Fruit fly (Drosophila melanogaster) whole organism, embryonic: Measurements from ENCODE around the gene parvin.
A peak's percentile ranks its signal among the peaks of the same experiment; 100 is the strongest.

ENCODE experiments used
- ATbp ChIP-seq: fragments of 200-800 bp; sonication (Bioruptor generic); optimal IDR thresholded peaks from 2 replicates; lab custom pipeline; 2017; ENCODE audit warnings: missing biosample characterization, mild to moderate bottlenecking, missing genetic modification characterization, missing genetic modification reagents
- Asciz ChIP-seq: fragments of 200-800 bp; sonication (Bioruptor generic); optimal IDR thresholded peaks from 2 replicates; lab custom pipeline; 2017; ENCODE audit warnings: missing biosample characterization, mild to moderate bottlenecking, missing genetic modification characterization, missing genetic modification reagents
- B-H1 ChIP-seq: fragments of 200-800 bp; sonication (Bioruptor generic); IDR thresholded peaks from 3 replicates; pipeline ENCODE4 v1.3.6; 2022; ENCODE audit warnings: missing biosample characterization, missing genetic modification characterization
- B-H2 ChIP-seq: fragments of 200-800 bp; sonication (Bioruptor generic); optimal IDR thresholded peaks from 2 replicates; lab custom pipeline; 2018; ENCODE audit warnings: missing biosample characterization, mild to moderate bottlenecking, missing genetic modification characterization
- CG10321 ChIP-seq: fragments of 200-800 bp; sonication (Bioruptor generic); IDR thresholded peaks from 2 replicates; pipeline ENCODE4 v1.3.6; 2022; ENCODE audit warnings: missing biosample characterization, missing genetic modification characterization
- CG10979 ChIP-seq: fragments of 200-800 bp; sonication (Bioruptor generic); optimal IDR thresholded peaks from 2 replicates; lab custom pipeline; 2018; ENCODE audit warnings: missing biosample characterization, mild to moderate bottlenecking, missing genetic modification characterization, moderate library complexity
- CG15696 ChIP-seq: fragments of 200-800 bp; sonication (Bioruptor generic); optimal IDR thresholded peaks from 2 replicates; lab custom pipeline; 2019; ENCODE audit warnings: missing biosample characterization, mild to moderate bottlenecking, missing genetic modification characterization, moderate library complexity
- CG17385 ChIP-seq: fragments of 200-800 bp; sonication (Bioruptor generic); optimal IDR thresholded peaks from 3 replicates; lab custom pipeline; 2018; ENCODE audit warnings: missing biosample characterization, mild to moderate bottlenecking, missing genetic modification characterization
- CG17568 ChIP-seq: fragments of 200-800 bp; sonication (Bioruptor generic); optimal IDR thresholded peaks from 2 replicates; lab custom pipeline; 2018; ENCODE audit warnings: missing biosample characterization, mild to moderate bottlenecking, missing genetic modification characterization, moderate library complexity
- CG18599 ChIP-seq: fragments of 200-800 bp; sonication (Bioruptor generic); optimal IDR thresholded peaks from 3 replicates; lab custom pipeline; 2017; ENCODE audit warnings: missing biosample characterization, missing genetic modification characterization, mild to moderate bottlenecking, moderate library complexity, missing genetic modification reagents
- CG18619 ChIP-seq: fragments of 200-800 bp; sonication (Bioruptor generic); optimal IDR thresholded peaks from 3 replicates; lab custom pipeline; 2017; ENCODE audit warnings: missing biosample characterization, mild to moderate bottlenecking, missing genetic modification characterization
- CG2129 ChIP-seq: fragments of 200-800 bp; sonication (Bioruptor generic); IDR thresholded peaks from 2 replicates; pipeline ENCODE4 v1.3.6; 2022; ENCODE audit warnings: missing biosample characterization, missing genetic modification characterization; ENCODE audit not compliant: partially characterized antibody
- CG4820 ChIP-seq: fragments of 200-800 bp; sonication (Bioruptor generic); optimal IDR thresholded peaks from 3 replicates; lab custom pipeline; 2016; ENCODE audit warnings: missing biosample characterization, missing genetic modification characterization
- CG6689 ChIP-seq: fragments of 200-800 bp; sonication (Bioruptor generic); IDR thresholded peaks from 2 replicates; pipeline ENCODE4 v1.3.6; 2022; ENCODE audit warnings: missing biosample characterization, missing genetic modification characterization
- CG6765 ChIP-seq: fragments of 200-800 bp; sonication (Bioruptor generic); optimal IDR thresholded peaks from 3 replicates; lab custom pipeline; 2017; ENCODE audit warnings: missing biosample characterization, mild to moderate bottlenecking, missing genetic modification characterization
- CG7556 ChIP-seq: fragments of 200-800 bp; sonication (Bioruptor generic); optimal IDR thresholded peaks from 2 replicates; lab custom pipeline; 2017; ENCODE audit warnings: missing biosample characterization, mild to moderate bottlenecking, missing genetic modification characterization
- CG9876 ChIP-seq: fragments of 200-800 bp; sonication (Bioruptor generic); optimal IDR thresholded peaks from 2 replicates; lab custom pipeline; 2016; ENCODE audit warnings: missing biosample characterization, missing genetic modification characterization
- CHES-1-like ChIP-seq: fragments of 200-800 bp; sonication (Bioruptor generic); optimal IDR thresholded peaks from 2 replicates; lab custom pipeline; 2016; ENCODE audit warnings: missing biosample characterization, missing genetic modification characterization
- Camta ChIP-seq: fragments of 200-800 bp; sonication (Bioruptor generic); optimal IDR thresholded peaks from 2 replicates; lab custom pipeline; 2016; ENCODE audit warnings: missing biosample characterization, missing genetic modification characterization
- E2f1 ChIP-seq: fragments of 200-800 bp; sonication (Bioruptor generic); IDR thresholded peaks from 2 replicates; pipeline ENCODE4 v1.3.6; 2022; ENCODE audit warnings: missing biosample characterization, missing genetic modification characterization
- Fer3 ChIP-seq: fragments of 200-800 bp; sonication (Bioruptor generic); optimal IDR thresholded peaks from 2 replicates; lab custom pipeline; 2018; ENCODE audit warnings: missing biosample characterization, mild to moderate bottlenecking, missing genetic modification characterization, moderate library complexity
- Myb ChIP-seq: fragments of 200-800 bp; sonication (Bioruptor generic); optimal IDR thresholded peaks from 2 replicates; lab custom pipeline; 2016; ENCODE audit warnings: missing biosample characterization, missing genetic modification characterization
- NC2β ChIP-seq: fragments of 200-800 bp; sonication (Bioruptor generic); optimal IDR thresholded peaks from 2 replicates; lab custom pipeline; 2016; ENCODE audit warnings: missing biosample characterization, missing genetic modification characterization
- NFAT ChIP-seq: fragments of 200-800 bp; sonication (Bioruptor generic); IDR thresholded peaks from 2 replicates; pipeline ENCODE4 v1.3.6; 2022; ENCODE audit warnings: missing biosample characterization, missing genetic modification characterization
- Rfx ChIP-seq: fragments of 200-800 bp; sonication (Bioruptor generic); IDR thresholded peaks from 2 replicates; pipeline ENCODE4 v1.3.6; 2022; ENCODE audit warnings: missing biosample characterization, missing genetic modification characterization
- Rx ChIP-seq: fragments of 200-800 bp; sonication (Bioruptor generic); IDR thresholded peaks from 2 replicates; pipeline ENCODE4 v1.3.6; 2022; ENCODE audit warnings: missing biosample characterization, missing genetic modification characterization
- Spps ChIP-seq: fragments of 200-800 bp; sonication (Bioruptor generic); optimal IDR thresholded peaks from 2 replicates; lab custom pipeline; 2018; ENCODE audit warnings: missing biosample characterization, mild to moderate bottlenecking, missing genetic modification characterization
- TFAM ChIP-seq: fragments of 200-800 bp; sonication (Bioruptor generic); optimal IDR thresholded peaks from 2 replicates; lab custom pipeline; 2017; ENCODE audit warnings: missing biosample characterization, missing genetic modification characterization, inconsistent platforms
- Tbp ChIP-seq: fragments of >200 bp; optimal IDR thresholded peaks from 2 replicates; lab custom pipeline; 2018; ENCODE audit warnings: missing biosample characterization, missing genetic modification characterization
- YL-1 ChIP-seq: fragments of 200-800 bp; sonication (Bioruptor generic); optimal IDR thresholded peaks from 3 replicates; lab custom pipeline; 2017; ENCODE audit warnings: missing biosample characterization, mild to moderate bottlenecking, missing genetic modification characterization
- bbx ChIP-seq: fragments of 200-800 bp; sonication (Bioruptor generic); IDR thresholded peaks from 2 replicates; pipeline ENCODE4 v1.3.6; 2022; ENCODE audit warnings: missing biosample characterization, missing genetic modification characterization; ENCODE audit not compliant: partially characterized antibody
- bowl ChIP-seq: fragments of 200-800 bp; sonication (Bioruptor generic); IDR thresholded peaks from 2 replicates; pipeline ENCODE4 v1.3.6; 2022; ENCODE audit warnings: missing biosample characterization, missing genetic modification characterization
- cato ChIP-seq: fragments of 200-800 bp; sonication (Bioruptor generic); optimal IDR thresholded peaks from 2 replicates; lab custom pipeline; 2016; ENCODE audit warnings: missing biosample characterization, missing genetic modification characterization, borderline replicate concordance
- croc ChIP-seq: fragments of 200-800 bp; sonication (Bioruptor generic); conservative IDR thresholded peaks from 3 replicates; pipeline ENCODE4 v1.3.6; 2022; ENCODE audit warnings: missing biosample characterization, missing genetic modification characterization
- dati ChIP-seq: fragments of 200-800 bp; sonication (Bioruptor generic); IDR thresholded peaks from 2 replicates; pipeline ENCODE4 v1.3.6; 2022; ENCODE audit warnings: missing biosample characterization, missing genetic modification characterization
- dmrt99B ChIP-seq: fragments of 200-800 bp; sonication (Bioruptor generic); optimal IDR thresholded peaks from 2 replicates; lab custom pipeline; 2018; ENCODE audit warnings: missing biosample characterization, mild to moderate bottlenecking, missing genetic modification characterization, moderate library complexity
- dpn ChIP-seq, 2 experiments: fragments of 200-800 bp; sonication (Bioruptor generic); optimal IDR thresholded peaks; 3 replicates each; lab custom pipeline; 2016; ENCODE audit warnings: missing biosample characterization in 2 of 2, missing genetic modification characterization in 2 of 2
- gem ChIP-seq: fragments of 200-800 bp; sonication (Bioruptor generic); optimal IDR thresholded peaks from 2 replicates; lab custom pipeline; 2019; ENCODE audit warnings: missing biosample characterization, mild to moderate bottlenecking, missing genetic modification characterization, moderate library complexity
- gsb ChIP-seq: fragments of 200-800 bp; sonication (Bioruptor generic); IDR thresholded peaks from 2 replicates; pipeline ENCODE4 v1.3.6; 2022; ENCODE audit warnings: missing biosample characterization, missing genetic modification characterization
- h ChIP-seq: fragments of >200 bp; optimal IDR thresholded peaks from 2 replicates; lab custom pipeline; 2017
- ham ChIP-seq: fragments of 200-800 bp; sonication (Bioruptor generic); IDR thresholded peaks from 2 replicates; pipeline ENCODE4 v1.3.6; 2022; ENCODE audit warnings: missing biosample characterization, missing genetic modification characterization
- her ChIP-seq: fragments of 200-800 bp; sonication (Bioruptor generic); optimal IDR thresholded peaks from 2 replicates; lab custom pipeline; 2016; ENCODE audit warnings: missing biosample characterization, missing genetic modification characterization
- hth ChIP-seq: fragments of >200 bp; optimal IDR thresholded peaks from 2 replicates; lab custom pipeline; 2017; ENCODE audit warnings: inconsistent platforms
- p53 ChIP-seq: fragments of 200-800 bp; sonication (Bioruptor generic); optimal IDR thresholded peaks from 2 replicates; lab custom pipeline; 2016; ENCODE audit warnings: missing biosample characterization, missing genetic modification characterization
- pan ChIP-seq, 4 experiments: fragments of >200 bp in 3 of 4; fragments of 200-800 bp in 1 of 4; sonication (Bioruptor generic) in 1 of 4; optimal IDR thresholded peaks in 3 of 4; IDR thresholded peaks in 1 of 4; 2 replicates each; pipeline versions ENCODE4 v1.3.6 to Lab custom; 2017 to 2022; ENCODE audit warnings: missing biosample characterization in 2 of 4, missing genetic modification characterization in 2 of 4, mixed read lengths in 1 of 4
- pita ChIP-seq: fragments of 200-800 bp; sonication (Bioruptor generic); optimal IDR thresholded peaks from 2 replicates; lab custom pipeline; 2017; ENCODE audit warnings: missing biosample characterization, mild to moderate bottlenecking, missing genetic modification characterization
- salm ChIP-seq: fragments of 200-800 bp; sonication (Bioruptor generic); optimal IDR thresholded peaks from 2 replicates; lab custom pipeline; 2018; ENCODE audit warnings: missing biosample characterization, mild to moderate bottlenecking, missing genetic modification characterization
- shn ChIP-seq: fragments of 200-800 bp; sonication (Bioruptor generic); optimal IDR thresholded peaks from 3 replicates; lab custom pipeline; 2016; ENCODE audit warnings: missing biosample characterization, missing genetic modification characterization
- sisA ChIP-seq: fragments of 200-800 bp; sonication (Bioruptor generic); IDR thresholded peaks from 2 replicates; pipeline ENCODE4 v1.3.6; 2022; ENCODE audit warnings: missing biosample characterization, missing genetic modification characterization
- slou ChIP-seq: fragments of 200-800 bp; sonication (Bioruptor generic); optimal IDR thresholded peaks from 3 replicates; lab custom pipeline; 2016; ENCODE audit warnings: missing biosample characterization, missing genetic modification characterization
- stc ChIP-seq: fragments of 200-800 bp; sonication (Bioruptor generic); IDR thresholded peaks from 2 replicates; pipeline ENCODE4 v1.3.6; 2022; ENCODE audit warnings: missing biosample characterization, missing genetic modification characterization
- yki ChIP-seq: fragments of >200 bp; optimal IDR thresholded peaks from 3 replicates; lab custom pipeline; 2018
- z ChIP-seq: fragments of 200-800 bp; sonication (Bioruptor generic); IDR thresholded peaks from 3 replicates; pipeline ENCODE4 v1.3.6; 2022; ENCODE audit warnings: missing biosample characterization, missing genetic modification characterization

The parvin gene

dm6 chrX:19748565-19748964 lies 2.7 kb downstream of the parvin start (continued):
- TF ChIP-seq CG9876 (GFP tag; lab: Kevin White, UChicago) (no peak), CG4820 (GFP tag; lab: Kevin White, UChicago) (no peak), Camta (no peak), Tbp (no peak), CG10321 (GFP tag; lab: Robert Waterston, UW) (no peak), Spps (no peak), cato (GFP tag; lab: Kevin White, UChicago) (no peak), bbx (0 out of 2 replicates have a peak, but pooled peaks have one; percentile 41), salm (no peak), CG18599 (GFP tag; lab: Kevin White, UChicago) (no peak), NC2β (GFP tag; lab: Kevin White, UChicago) (peak; percentile 12), E2f1 (GFP tag; lab: Robert Waterston, UW) (no peak), Fer3 (no peak), stc (no peak), gem (no peak), CG18619 (GFP tag; lab: Kevin White, UChicago) (no peak), B-H1 (GFP tag; lab: Robert Waterston, UW) (no peak), sisA (GFP tag; lab: Robert Waterston, UW) (no peak), pita (no peak), gsb (GFP tag; lab: Robert Waterston, UW) (no peak), dmrt99B (no peak), dati (GFP tag; lab: Robert Waterston, UW) (no peak), CG2129 (GFP tag; lab: Robert Waterston, UW) (no peak), p53 (GFP tag; lab: Kevin White, UChicago) (no peak), CG6689 (GFP tag; lab: Robert Waterston, UW) (no peak), TFAM (GFP tag; lab: Kevin White, UChicago) (no peak), yki (no peak), NFAT (GFP tag; lab: Robert Waterston, UW) (no peak), ham (no peak), B-H2 (GFP tag; lab: Kevin White, UChicago) (no peak), Rx (GFP tag; lab: Robert Waterston, UW) (no peak), CG7556 (GFP tag; lab: Kevin White, UChicago) (no peak), CG15696 (tag; lab: Kevin White, UChicago) (no peak), ATbp (no peak), h (lab: Kevin White, UChicago) (no peak), CHES-1-like (GFP tag; lab: Kevin White, UChicago) (peak; percentile 10), CG10979 (no peak), YL-1 (peak; percentile 23), Asciz (GFP tag; lab: Kevin White, UChicago) (no peak), hth (lab: Kevin White, UChicago) (no peak), her (GFP tag; lab: Kevin White, UChicago) (no peak), dpn (GFP tag; optimal IDR thresholded peaks at IDR 0.05; lab: Kevin White, UChicago) (peak in 1 of 2 experiments; percentile 8), Rfx (GFP tag; lab: Robert Waterston, UW) (peak; percentile 47), CG6765 (no peak), CG17385 (GFP tag; lab: Kevin White, UChicago) (no peak), bowl (no peak), z (no peak), CG17568 (GFP tag; lab: Kevin White, UChicago) (no peak), slou (no peak), shn (GFP tag; lab: Kevin White, UChicago) (peak; percentile 5), croc (GFP tag; lab: Robert Waterston, UW) (no peak), Myb (GFP tag; lab: Kevin White, UChicago) (peak; percentile 93), pan (optimal IDR thresholded peaks at IDR 0.05; lab: Kevin White, UChicago) (no peak), pan (GFP tag; optimal IDR thresholded peaks at IDR 0.05 in 1 of 2, IDR thresholded peaks at IDR 0.05 in 1 of 2) (no peak)
